Fruit fly (Drosophila melanogaster) whole organism, wandering third instar larva: ENCODE measurements around the gene Trpml.
A peak's percentile ranks its signal among the peaks of the same experiment; 100 is the strongest.

ENCODE experiments used
- CG32264 ChIP-seq: fragments of 200-800 bp; sonication (Bioruptor generic); optimal IDR thresholded peaks from 2 replicates; lab custom pipeline; 2016; ENCODE audit warnings: missing biosample characterization, missing genetic modification characterization
- GATAd ChIP-seq: sonication (Bioruptor generic); optimal IDR thresholded peaks from 2 replicates; lab custom pipeline; 2016; ENCODE audit warnings: missing biosample characterization, missing genetic modification characterization
- Hr78 ChIP-seq: fragments of >200 bp; optimal IDR thresholded peaks from 2 replicates; lab custom pipeline; 2017; ENCODE audit warnings: missing biosample characterization, missing genetic modification characterization
- Mio ChIP-seq: sonication (Bioruptor generic); optimal IDR thresholded peaks from 2 replicates; lab custom pipeline; 2016; ENCODE audit warnings: missing biosample characterization, missing genetic modification characterization
- Myc ChIP-seq: fragments of >200 bp; optimal IDR thresholded peaks from 2 replicates; lab custom pipeline; 2017
- brk ChIP-seq: fragments of 200-800 bp; sonication (Bioruptor generic); optimal IDR thresholded peaks from 2 replicates; lab custom pipeline; 2016; ENCODE audit warnings: missing biosample characterization, mild to moderate bottlenecking, missing genetic modification characterization
- dsf ChIP-seq: sonication (Bioruptor generic); optimal IDR thresholded peaks from 2 replicates; lab custom pipeline; 2016; ENCODE audit warnings: missing biosample characterization, missing genetic modification characterization, borderline replicate concordance
- foxo ChIP-seq, 2 experiments: fragments of 200-800 bp; sonication (Bioruptor generic); optimal IDR thresholded peaks; 2 replicates in 1 of 2; 3 replicates in 1 of 2; lab custom pipeline; 2016 to 2017; ENCODE audit warnings: missing biosample characterization in 2 of 2, missing genetic modification characterization in 2 of 2
- pan ChIP-seq: fragments of >200 bp; optimal IDR thresholded peaks from 2 replicates; lab custom pipeline; 2017
- psq ChIP-seq: fragments of 200-800 bp; sonication (Bioruptor generic); optimal IDR thresholded peaks from 3 replicates; lab custom pipeline; 2017; ENCODE audit warnings: missing biosample characterization, mild to moderate bottlenecking, missing genetic modification characterization, moderate library complexity
- usp ChIP-seq: fragments of >200 bp; optimal IDR thresholded peaks from 2 replicates; lab custom pipeline; 2017; ENCODE audit warnings: missing biosample characterization, missing genetic modification characterization
- woc ChIP-seq: sonication (Bioruptor generic); optimal IDR thresholded peaks from 2 replicates; lab custom pipeline; 2016; ENCODE audit warnings: missing biosample characterization, mild to moderate bottlenecking, missing genetic modification characterization

DNA sequence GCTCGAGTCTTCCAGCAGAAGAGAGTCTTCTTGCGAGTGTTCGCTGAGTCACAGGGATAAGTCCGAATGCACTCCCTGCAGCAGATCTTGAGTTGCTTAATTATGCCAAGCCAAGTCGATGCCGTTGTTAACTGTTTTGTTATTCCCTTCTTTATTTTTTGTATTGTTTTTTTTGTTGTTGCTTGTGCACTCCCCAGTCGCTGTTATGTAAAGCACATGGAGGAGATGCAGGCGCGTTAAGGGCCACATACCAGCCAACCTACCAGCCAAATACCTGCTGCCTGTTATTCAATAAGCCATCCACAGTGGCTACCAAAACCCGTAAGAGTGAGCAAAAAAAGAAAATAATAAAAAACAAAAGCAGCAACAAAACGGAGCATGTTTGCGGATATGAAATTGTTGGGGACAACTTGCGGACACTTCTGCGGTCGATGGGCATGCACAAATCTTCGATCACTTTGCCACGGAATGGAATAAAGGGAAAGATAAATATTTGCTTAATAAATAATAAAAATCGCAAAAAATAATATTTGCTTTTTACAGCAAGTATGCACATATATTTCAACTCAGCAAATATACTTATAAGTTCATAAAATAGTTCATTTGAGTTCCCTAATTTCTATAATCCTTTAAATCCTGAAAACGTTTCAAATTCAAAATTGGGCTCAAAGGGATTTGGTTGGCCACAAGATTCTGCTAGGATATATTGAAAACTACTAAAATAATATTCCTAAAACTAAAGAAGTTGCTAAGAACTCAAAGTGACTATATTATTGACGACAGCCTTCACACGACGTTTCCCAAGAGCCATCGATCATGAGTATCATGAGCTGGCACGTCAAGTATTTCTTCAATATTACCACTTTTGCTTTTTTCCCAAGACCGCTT, 21.8 kb downstream of the Trpml start:
- TF ChIP-seq pan (lab: Kevin White, UChicago) (no peak), GATAd (GFP tag; lab: Kevin White, UChicago) (no peak), CG32264 (GFP tag; lab: Kevin White, UChicago) (no peak), woc (GFP tag; lab: Kevin White, UChicago) (peak; percentile 55), Hr78 (GFP tag; lab: Kevin White, UChicago) (no peak), Myc (lab: Kevin White, UChicago) (no peak), brk (GFP tag; lab: Kevin White, UChicago) (no peak), Mio (no peak), usp (GFP tag; lab: Kevin White, UChicago) (no peak), psq (GFP tag; lab: Kevin White, UChicago) (no peak), foxo (GFP tag; optimal IDR thresholded peaks at IDR 0.05; lab: Kevin White, UChicago) (peak in 1 of 2 experiments; percentile 25), dsf (GFP tag; lab: Kevin White, UChicago) (no peak)
